Fruit fly (Drosophila melanogaster) whole organism, wandering third instar larva: ENCODE results near the gene IKKepsilon.

Experiments used
- Abd-B ChIP-seq: fragments of >200 bp; optimal IDR thresholded peaks from 2 replicates; lab custom pipeline; 2017; ENCODE audit warnings: missing biosample characterization, missing genetic modification characterization
- CG32264 ChIP-seq: fragments of 200-800 bp; sonication (Bioruptor generic); optimal IDR thresholded peaks from 2 replicates; lab custom pipeline; 2016; ENCODE audit warnings: missing biosample characterization, missing genetic modification characterization
- CG9705 ChIP-seq: fragments of 200-800 bp; sonication (Bioruptor generic); optimal IDR thresholded peaks from 2 replicates; lab custom pipeline; 2018; ENCODE audit warnings: missing biosample characterization, mild to moderate bottlenecking, missing genetic modification characterization
- CrebA ChIP-seq: fragments of 200-800 bp; sonication (Bioruptor generic); optimal IDR thresholded peaks from 2 replicates; lab custom pipeline; 2016; ENCODE audit warnings: missing biosample characterization, mild to moderate bottlenecking, missing genetic modification characterization, borderline replicate concordance
- Dfd ChIP-seq: fragments of >200 bp; optimal IDR thresholded peaks from 2 replicates; lab custom pipeline; 2017; ENCODE audit warnings: missing biosample characterization, missing genetic modification characterization
- Dif ChIP-seq: fragments of 200-275, 200-300 bp; sonication (Bioruptor generic); optimal IDR thresholded peaks from 2 replicates; lab custom pipeline; 2018; ENCODE audit warnings: missing biosample characterization, missing genetic modification characterization; ENCODE audit not compliant: partially characterized antibody
- GATAd ChIP-seq: sonication (Bioruptor generic); optimal IDR thresholded peaks from 2 replicates; lab custom pipeline; 2016; ENCODE audit warnings: missing biosample characterization, missing genetic modification characterization
- HLH106 ChIP-seq: fragments of 200-800 bp; optimal IDR thresholded peaks from 3 replicates; lab custom pipeline; 2019; ENCODE audit warnings: missing biosample characterization, mild to moderate bottlenecking, missing genetic modification characterization, moderate library complexity
- Hnf4 ChIP-seq: fragments of 200-800 bp; sonication (Bioruptor generic); optimal IDR thresholded peaks from 2 replicates; lab custom pipeline; 2016; ENCODE audit warnings: missing biosample characterization, mild to moderate bottlenecking, missing genetic modification characterization
- Hr78 ChIP-seq: fragments of >200 bp; optimal IDR thresholded peaks from 2 replicates; lab custom pipeline; 2017; ENCODE audit warnings: missing biosample characterization, missing genetic modification characterization
- Hr83 ChIP-seq: fragments of 200-300 bp; sonication (Bioruptor generic); optimal IDR thresholded peaks from 2 replicates; lab custom pipeline; 2016; ENCODE audit warnings: missing biosample characterization, mild to moderate bottlenecking, missing genetic modification characterization, moderate library complexity; ENCODE audit not compliant: poor library complexity, severe bottlenecking
- Jra ChIP-seq: sonication (Bioruptor generic); optimal IDR thresholded peaks from 2 replicates; lab custom pipeline; 2016; ENCODE audit warnings: missing biosample characterization, missing genetic modification characterization
- Mio ChIP-seq: sonication (Bioruptor generic); optimal IDR thresholded peaks from 2 replicates; lab custom pipeline; 2016; ENCODE audit warnings: missing biosample characterization, missing genetic modification characterization
- Myc ChIP-seq: fragments of >200 bp; optimal IDR thresholded peaks from 2 replicates; lab custom pipeline; 2017
- OdsH ChIP-seq: fragments of 200-800 bp; sonication (Bioruptor generic); optimal IDR thresholded peaks from 2 replicates; lab custom pipeline; 2016; ENCODE audit warnings: missing biosample characterization, mild to moderate bottlenecking, missing genetic modification characterization
- Rel ChIP-seq, 2 experiments: fragments of 200-800 bp; sonication (Bioruptor generic) in 1 of 2; optimal IDR thresholded peaks; 2 replicates in 1 of 2; 3 replicates in 1 of 2; lab custom pipeline; 2016 to 2019; ENCODE audit warnings: mild to moderate bottlenecking in 2 of 2, missing biosample characterization in 2 of 2, missing genetic modification characterization in 2 of 2, moderate library complexity in 1 of 2
- Sp1 ChIP-seq: fragments of 200-800 bp; sonication (Bioruptor generic); optimal IDR thresholded peaks from 3 replicates; lab custom pipeline; 2019; ENCODE audit warnings: missing biosample characterization, mild to moderate bottlenecking, missing genetic modification characterization, moderate library complexity
- Vsx2 ChIP-seq: fragments of 200-300, 225-300 bp; sonication (Bioruptor generic); optimal IDR thresholded peaks from 2 replicates; lab custom pipeline; 2018; ENCODE audit warnings: missing biosample characterization, missing genetic modification characterization; ENCODE audit not compliant: partially characterized antibody
- br ChIP-seq: fragments of 200-800 bp; sonication (Bioruptor generic); optimal IDR thresholded peaks from 2 replicates; lab custom pipeline; 2016; ENCODE audit warnings: missing biosample characterization, missing genetic modification characterization
- brk ChIP-seq: fragments of 200-800 bp; sonication (Bioruptor generic); optimal IDR thresholded peaks from 2 replicates; lab custom pipeline; 2016; ENCODE audit warnings: missing biosample characterization, mild to moderate bottlenecking, missing genetic modification characterization
- dmrt93B ChIP-seq: fragments of 200-800 bp; sonication (Bioruptor generic); optimal IDR thresholded peaks from 2 replicates; lab custom pipeline; 2018; ENCODE audit warnings: missing biosample characterization, mild to moderate bottlenecking, missing genetic modification characterization
- dsf ChIP-seq: sonication (Bioruptor generic); optimal IDR thresholded peaks from 2 replicates; lab custom pipeline; 2016; ENCODE audit warnings: missing biosample characterization, missing genetic modification characterization, borderline replicate concordance
- ey ChIP-seq: fragments of 200-800 bp; sonication (Bioruptor generic); optimal IDR thresholded peaks from 2 replicates; lab custom pipeline; 2016; ENCODE audit warnings: missing biosample characterization, missing genetic modification characterization
- foxo ChIP-seq, 2 experiments: fragments of 200-800 bp; sonication (Bioruptor generic); optimal IDR thresholded peaks; 2 replicates in 1 of 2; 3 replicates in 1 of 2; lab custom pipeline; 2016 to 2017; ENCODE audit warnings: missing biosample characterization in 2 of 2, missing genetic modification characterization in 2 of 2
- fru ChIP-seq: fragments of 200-800 bp; sonication (Bioruptor generic); optimal IDR thresholded peaks from 3 replicates; lab custom pipeline; 2016; ENCODE audit warnings: missing biosample characterization, mild to moderate bottlenecking, missing genetic modification characterization
- h ChIP-seq: fragments of 200-800 bp; sonication (Bioruptor generic); optimal IDR thresholded peaks from 3 replicates; lab custom pipeline; 2016; ENCODE audit warnings: missing biosample characterization, mild to moderate bottlenecking, missing genetic modification characterization
- jim ChIP-seq: fragments of 175-275, 200-325 bp; sonication (Bioruptor generic); optimal IDR thresholded peaks from 2 replicates; lab custom pipeline; 2016; ENCODE audit warnings: missing biosample characterization, mild to moderate bottlenecking, missing genetic modification characterization
- rgr ChIP-seq: fragments of 200-800 bp; sonication (Bioruptor generic); optimal IDR thresholded peaks from 3 replicates; lab custom pipeline; 2016; ENCODE audit warnings: missing biosample characterization, mild to moderate bottlenecking, missing genetic modification characterization
- sage ChIP-seq: fragments of 200-800 bp; sonication (Bioruptor generic); optimal IDR thresholded peaks from 2 replicates; lab custom pipeline; 2016; ENCODE audit warnings: missing biosample characterization, mild to moderate bottlenecking, missing genetic modification characterization
- sv ChIP-seq: fragments of 200-800 bp; sonication (Bioruptor generic); optimal IDR thresholded peaks from 3 replicates; lab custom pipeline; 2016; ENCODE audit warnings: missing biosample characterization, missing genetic modification characterization
- tai ChIP-seq: sonication (Bioruptor generic); optimal IDR thresholded peaks from 2 replicates; lab custom pipeline; 2016; ENCODE audit warnings: missing biosample characterization, missing genetic modification characterization
- usp ChIP-seq: fragments of >200 bp; optimal IDR thresholded peaks from 2 replicates; lab custom pipeline; 2017; ENCODE audit warnings: missing biosample characterization, missing genetic modification characterization
- woc ChIP-seq: sonication (Bioruptor generic); optimal IDR thresholded peaks from 2 replicates; lab custom pipeline; 2016; ENCODE audit warnings: missing biosample characterization, mild to moderate bottlenecking, missing genetic modification characterization

Gene IKKepsilon

dm6 chr2L:20645394-20645869, 30.4 kb upstream of the IKKepsilon start, which contains the start of the genes phr6-4 and CG2608 (continued):
- TF ChIP-seq CrebA (GFP tag; lab: Kevin White, UChicago): no peak
- TF ChIP-seq Mio (GFP tag; lab: Kevin White, UChicago): peak; percentile 59
- peak; percentile 95 for TF ChIP-seq HLH106
- no peak for TF ChIP-seq Dif (GFP tag; lab: Kevin White, UChicago)
- peak; percentile 94 for TF ChIP-seq Sp1 (GFP tag; lab: Kevin White, UChicago)
- TF ChIP-seq rgr (GFP tag; lab: Kevin White, UChicago): peak; percentile 93
- TF ChIP-seq Vsx2 (GFP tag; lab: Kevin White, UChicago): no peak
- TF ChIP-seq Rel (GFP tag; optimal IDR thresholded peaks at IDR 0.05; lab: Kevin White, UChicago): no peak
- TF ChIP-seq Rel (tag; optimal IDR thresholded peaks at IDR 0.05; lab: Kevin White, UChicago): peak; percentile 68
- no peak for TF ChIP-seq Dfd (GFP tag; lab: Kevin White, UChicago)

dm6 chr2L:20647240-20647908, 28.5 kb upstream of the IKKepsilon start:
- no peak for TF ChIP-seq Hr78
- TF ChIP-seq CrebA (GFP tag; lab: Kevin White, UChicago): no peak
- TF ChIP-seq jim (GFP tag; lab: Kevin White, UChicago): no peak
- peak; percentile 6 for TF ChIP-seq CG32264 (GFP tag; lab: Kevin White, UChicago)
- peak; percentile 23 for TF ChIP-seq rgr (GFP tag; lab: Kevin White, UChicago)
- no peak for TF ChIP-seq CG9705 (GFP tag; lab: Kevin White, UChicago)
- TF ChIP-seq Abd-B (GFP tag; lab: Kevin White, UChicago): no peak
- TF ChIP-seq Hnf4 (GFP tag; lab: Kevin White, UChicago): no peak
- TF ChIP-seq sv: no peak
- peak; percentile 11 for TF ChIP-seq h
- TF ChIP-seq usp: no peak
- TF ChIP-seq Myc: no peak
- no peak for TF ChIP-seq Hr83
- TF ChIP-seq Rel (GFP tag; optimal IDR thresholded peaks at IDR 0.05; lab: Kevin White, UChicago): no peak
- TF ChIP-seq Rel (tag; optimal IDR thresholded peaks at IDR 0.05; lab: Kevin White, UChicago): peak; percentile 89

dm6 chr2L:20648612-20649011, 27.2 kb upstream of the IKKepsilon start, which contains the start of gene CG18810:
CG18810 (plus strand) TSS chr2L:20648912.
- TF ChIP-seq GATAd (GFP tag; lab: Kevin White, UChicago) (no peak), CrebA (GFP tag; lab: Kevin White, UChicago) (no peak), sv (no peak), woc (GFP tag; lab: Kevin White, UChicago) (no peak)

- TF ChIP-seq OdsH (peak; percentile 60), CG9705 (GFP tag; lab: Kevin White, UChicago) (peak; percentile 32), Rel (GFP tag; optimal IDR thresholded peaks at IDR 0.05; lab: Kevin White, UChicago) (no peak), Rel (tag; optimal IDR thresholded peaks at IDR 0.05; lab: Kevin White, UChicago) (no peak), Jra (peak; percentile 15), foxo (GFP tag; optimal IDR thresholded peaks at IDR 0.05; lab: Kevin White, UChicago) (peak in 1 of 2 experiments; percentile 60), ey (GFP tag; lab: Kevin White, UChicago) (peak; percentile 39), woc (GFP tag; lab: Kevin White, UChicago) (peak; percentile 77), usp (no peak), rgr (GFP tag; lab: Kevin White, UChicago) (peak; percentile 70), h (peak; percentile 63), Hr83 (peak; percentile 79), sage (GFP tag; lab: Kevin White, UChicago) (no peak), Abd-B (GFP tag; lab: Kevin White, UChicago) (no peak), HLH106 (peak; percentile 55), Hr78 (no peak)
These were observed 26.0 kb upstream of the IKKepsilon start, which contains the start of gene CG2611 for dm6 chr2L:20649891-20650290. CG2611 (plus strand) TSS chr2L:20650189.

- TF ChIP-seq tai (GFP tag; lab: Kevin White, UChicago) (no peak), sage (GFP tag; lab: Kevin White, UChicago) (no peak), h (peak; percentile 83), fru (GFP tag; lab: Kevin White, UChicago) (no peak), rgr (GFP tag; lab: Kevin White, UChicago) (peak; percentile 81), Mio (GFP tag; lab: Kevin White, UChicago) (no peak), br (GFP tag; lab: Kevin White, UChicago) (no peak), dsf (GFP tag; lab: Kevin White, UChicago) (no peak), Rel (GFP tag; optimal IDR thresholded peaks at IDR 0.05; lab: Kevin White, UChicago) (no peak), Rel (tag; optimal IDR thresholded peaks at IDR 0.05; lab: Kevin White, UChicago) (peak; percentile 37), Sp1 (GFP tag; lab: Kevin White, UChicago) (no peak), usp (no peak), CG32264 (GFP tag; lab: Kevin White, UChicago) (no peak), brk (GFP tag; lab: Kevin White, UChicago) (no peak), Hr83 (peak; percentile 47), Vsx2 (GFP tag; lab: Kevin White, UChicago) (no peak), ey (GFP tag; lab: Kevin White, UChicago) (peak; percentile 77), Dfd (GFP tag; lab: Kevin White, UChicago) (no peak), woc (GFP tag; lab: Kevin White, UChicago) (peak; percentile 89), Jra (no peak), HLH106 (peak; percentile 74), Dif (GFP tag; lab: Kevin White, UChicago) (no peak), dmrt93B (no peak), CG9705 (GFP tag; lab: Kevin White, UChicago) (peak; percentile 50), Abd-B (GFP tag; lab: Kevin White, UChicago) (no peak), jim (GFP tag; lab: Kevin White, UChicago) (no peak), OdsH (peak; percentile 69), CrebA (GFP tag; lab: Kevin White, UChicago) (no peak), GATAd (GFP tag; lab: Kevin White, UChicago) (peak; percentile 81), Myc (peak; percentile 67), sv (peak; percentile 74)
These were observed 19.7 kb upstream of the IKKepsilon start, which contains the start of the genes brun and CG2614 for dm6 chr2L:20656110-20656509. brun (minus strand) TSS chr2L:20656178. CG2614 (plus strand) TSS chr2L:20656426.
